Worm (Caenorhabditis elegans): ENCODE data around the gene C55A6.7.

- TF ChIP-seq spr-1 (tag; optimal IDR thresholded peaks at IDR 0.05) (no peak), pqm-1 (tag; optimal IDR thresholded peaks at IDR 0.05) (no peak), mep-1 (tag; optimal IDR thresholded peaks at IDR 0.05) (no peak), nhr-10 (tag; optimal IDR thresholded peaks at IDR 0.05) (no peak), unc-39 (tag; optimal IDR thresholded peaks at IDR 0.05) (no peak), tag-97 (GFP tag; IDR thresholded peaks at IDR 0.05) (no peak), spr-3 (GFP tag; optimal IDR thresholded peaks at IDR 0.05) (no peak), lin-15B (tag; optimal IDR thresholded peaks at IDR 0.05) (no peak), nhr-77 (tag; optimal IDR thresholded peaks at IDR 0.05) (no peak), nhr-6 (tag; optimal IDR thresholded peaks at IDR 0.05) (no peak), nhr-237 (tag; optimal IDR thresholded peaks at IDR 0.05) (no peak), daf-8 (GFP tag; IDR thresholded peaks at IDR 0.05) (no peak), dpl-1 (GFP tag; optimal IDR thresholded peaks at IDR 0.05) (no peak), F10B5.3 (tag; optimal IDR thresholded peaks at IDR 0.05) (no peak)
Measured at ce11 chrV:11529541-11529940, 9.2 kb upstream of the C55A6.7 start.
